Worm (Caenorhabditis elegans) whole organism, L4 larva: Measurements from ENCODE around the gene usip-1.
A peak's percentile ranks its signal among the peaks of the same experiment; 100 is the strongest.

Experiments
- F37D6.2 ChIP-seq: sonication (generic microtip); optimal IDR thresholded peaks from 2 replicates; lab custom pipeline; 2016; ENCODE audit warnings: mild to moderate bottlenecking, missing genetic modification characterization, missing compliant biosample characterization
- ZK337.2 ChIP-seq: fragments of 200-800 bp; sonication (Bioruptor generic); IDR thresholded peaks from 2 replicates; pipeline ENCODE4 v1.3.6; 2022; ENCODE audit warnings: missing genetic modification reagents, missing genetic modification characterization, missing compliant biosample characterization
- ZK546.5 ChIP-seq, 2 experiments: sonication (generic microtip); optimal IDR thresholded peaks; 2 replicates each; lab custom pipeline; 2017; ENCODE audit warnings: missing biosample characterization in 2 of 2, missing genetic modification characterization in 2 of 2
- ama-1 ChIP-seq: fragments of 150-350 bp; optimal IDR thresholded peaks from 2 replicates; lab custom pipeline; 2014; ENCODE audit warnings: inconsistent platforms, mixed read lengths
- ceh-62 ChIP-seq: sonication (generic microtip); optimal IDR thresholded peaks from 2 replicates; lab custom pipeline; 2017; ENCODE audit warnings: missing biosample characterization, missing genetic modification characterization
- daf-8 ChIP-seq: fragments of 200-800 bp; sonication (Bioruptor generic); IDR thresholded peaks from 2 replicates; pipeline ENCODE4 v1.3.6; 2022; ENCODE audit warnings: missing genetic modification characterization, missing compliant biosample characterization
- dmd-6 ChIP-seq: fragments of 200-800 bp; sonication (Bioruptor generic); IDR thresholded peaks from 2 replicates; pipeline ENCODE4 v1.3.6; 2022; ENCODE audit warnings: missing genetic modification reagents, missing genetic modification characterization, missing compliant biosample characterization
- dpl-1 ChIP-seq: fragments of 150-350 bp; optimal IDR thresholded peaks from 2 replicates; lab custom pipeline; 2014; ENCODE audit warnings: missing biosample characterization, missing genetic modification reagents, missing genetic modification characterization
- hlh-11 ChIP-seq: fragments of 200-800 bp; sonication (Bioruptor generic); optimal IDR thresholded peaks from 2 replicates; lab custom pipeline; 2018; ENCODE audit warnings: mild to moderate bottlenecking, missing genetic modification characterization, missing compliant biosample characterization
- lim-7 ChIP-seq: fragments of 200-800 bp; sonication (Bioruptor generic); IDR thresholded peaks from 2 replicates; pipeline ENCODE4 v1.3.6; 2022; ENCODE audit warnings: missing genetic modification characterization, missing compliant biosample characterization
- lin-1 ChIP-seq: fragments of 200-800 bp; sonication (Bioruptor generic); IDR thresholded peaks from 2 replicates; pipeline ENCODE4 v1.3.6; 2022; ENCODE audit warnings: missing genetic modification reagents, missing genetic modification characterization, missing compliant biosample characterization
- lin-39 ChIP-seq: fragments of 150-350 bp; optimal IDR thresholded peaks from 2 replicates; lab custom pipeline; 2014; ENCODE audit warnings: missing biosample characterization, missing genetic modification reagents, missing genetic modification characterization
- lsy-2 ChIP-seq, 2 experiments: fragments of 150-350 bp in 1 of 2; sonication (generic microtip) in 1 of 2; optimal IDR thresholded peaks; 2 replicates each; lab custom pipeline; 2014 to 2017; ENCODE audit warnings: missing biosample characterization in 2 of 2, missing genetic modification characterization in 2 of 2
- mdl-1 ChIP-seq, 2 experiments: fragments of 150-350 bp in 1 of 2; sonication (generic microtip) in 1 of 2; optimal IDR thresholded peaks; 2 replicates each; lab custom pipeline; 2014 to 2017; ENCODE audit warnings: missing biosample characterization in 2 of 2, missing genetic modification characterization in 2 of 2
- mdt-29 ChIP-seq: fragments of 200-800 bp; sonication (Bioruptor generic); IDR thresholded peaks from 2 replicates; pipeline ENCODE4 v1.3.6; 2022; ENCODE audit warnings: missing genetic modification reagents, missing genetic modification characterization, missing compliant biosample characterization
- mes-2 ChIP-seq: sonication (generic microtip); optimal IDR thresholded peaks from 2 replicates; lab custom pipeline; 2016; ENCODE audit warnings: missing genotype, mild to moderate bottlenecking, missing genetic modification characterization, missing compliant biosample characterization; ENCODE audit not compliant: poor library complexity, severe bottlenecking
- mxl-3 ChIP-seq: fragments of 200-800 bp; sonication (Bioruptor generic); optimal IDR thresholded peaks from 2 replicates; lab custom pipeline; 2018; ENCODE audit warnings: mild to moderate bottlenecking, missing genetic modification characterization, missing compliant biosample characterization
- nhr-10 ChIP-seq: fragments of 150-350 bp; optimal IDR thresholded peaks from 2 replicates; lab custom pipeline; 2014; ENCODE audit warnings: missing biosample characterization, missing genetic modification characterization
- nhr-11 ChIP-seq: fragments of 150-350 bp; optimal IDR thresholded peaks from 2 replicates; lab custom pipeline; 2014; ENCODE audit warnings: missing biosample characterization, missing genetic modification characterization
- nhr-237 ChIP-seq: sonication (generic microtip); optimal IDR thresholded peaks from 2 replicates; lab custom pipeline; 2017; ENCODE audit warnings: missing biosample characterization, missing genetic modification characterization
- nhr-25 ChIP-seq: sonication (generic microtip); optimal IDR thresholded peaks from 2 replicates; lab custom pipeline; 2017; ENCODE audit warnings: missing genetic modification characterization, mild to moderate bottlenecking, missing compliant biosample characterization, antibody characterized with exemption, moderate library complexity, borderline replicate concordance; ENCODE audit not compliant: insufficient read depth
- nhr-28 ChIP-seq: fragments of 150-350 bp; optimal IDR thresholded peaks from 2 replicates; lab custom pipeline; 2014; ENCODE audit warnings: missing biosample characterization, missing genetic modification characterization
- nhr-48 ChIP-seq: sonication (generic microtip); optimal IDR thresholded peaks from 2 replicates; lab custom pipeline; 2016; ENCODE audit warnings: mild to moderate bottlenecking, missing genetic modification characterization, missing compliant biosample characterization
- pha-4 ChIP-seq, 2 experiments: fragments of 150-350 bp in 1 of 2; fragments of 200-800 bp in 1 of 2; sonication (Bioruptor generic) in 1 of 2; IDR thresholded peaks in 1 of 2; optimal IDR thresholded peaks in 1 of 2; 2 replicates each; pipeline versions ENCODE4 v1.3.6 to Lab custom; 2014 to 2022; ENCODE audit warnings: missing genetic modification characterization in 2 of 2, missing genetic modification reagents in 2 of 2, missing biosample characterization in 1 of 2, missing compliant biosample characterization in 1 of 2
- php-3 ChIP-seq: fragments of 200-800 bp; sonication (Bioruptor generic); IDR thresholded peaks from 2 replicates; pipeline ENCODE4 v1.3.6; 2022; ENCODE audit warnings: missing genetic modification reagents, missing genetic modification characterization, missing compliant biosample characterization
- pqm-1 ChIP-seq: sonication (generic microtip); optimal IDR thresholded peaks from 2 replicates; lab custom pipeline; 2017; ENCODE audit warnings: missing biosample characterization, missing genetic modification characterization
- saeg-2 ChIP-seq: fragments of 200-800 bp; sonication (Bioruptor generic); IDR thresholded peaks from 2 replicates; pipeline ENCODE4 v1.3.6; 2022; ENCODE audit warnings: missing genetic modification reagents, missing genetic modification characterization, missing compliant biosample characterization
- set-16 ChIP-seq: fragments of 200-800 bp; sonication (Bioruptor generic); IDR thresholded peaks from 2 replicates; pipeline ENCODE4 v1.3.6; 2022; ENCODE audit warnings: missing genetic modification reagents, missing genetic modification characterization, missing compliant biosample characterization
- snpc-1.2 ChIP-seq: fragments of 200-800 bp; sonication (Bioruptor generic); IDR thresholded peaks from 2 replicates; pipeline ENCODE4 v1.3.6; 2022; ENCODE audit warnings: missing genetic modification reagents, missing genetic modification characterization, missing compliant biosample characterization
- spr-1 ChIP-seq: sonication (generic microtip); optimal IDR thresholded peaks from 2 replicates; lab custom pipeline; 2016; ENCODE audit warnings: mild to moderate bottlenecking, missing genetic modification characterization, missing compliant biosample characterization
- tag-97 ChIP-seq: fragments of 200-800 bp; sonication (Bioruptor generic); IDR thresholded peaks from 2 replicates; pipeline ENCODE4 v1.3.6; 2022; ENCODE audit warnings: missing genetic modification characterization, missing compliant biosample characterization
- unc-62 ChIP-seq, 3 experiments: fragments of 150-350 bp in 1 of 3; sonication (generic microtip); optimal IDR thresholded peaks in 2 of 3; peaks in 1 of 3; 1 replicate in 1 of 3; 2 replicates in 2 of 3; lab custom pipeline; 2014 to 2017; ENCODE audit warnings: missing biosample characterization in 3 of 3, missing genetic modification characterization in 3 of 3, missing genetic modification reagents in 3 of 3, missing genotype in 1 of 3
- zfp-2 ChIP-seq: sonication (generic microtip); optimal IDR thresholded peaks from 2 replicates; lab custom pipeline; 2016; ENCODE audit warnings: mild to moderate bottlenecking, missing genetic modification characterization, missing compliant biosample characterization
- zip-2 ChIP-seq: fragments of 150-350 bp; optimal IDR thresholded peaks from 2 replicates; lab custom pipeline; 2014; ENCODE audit warnings: missing biosample characterization, missing genetic modification characterization

Gene usip-1

DNA sequence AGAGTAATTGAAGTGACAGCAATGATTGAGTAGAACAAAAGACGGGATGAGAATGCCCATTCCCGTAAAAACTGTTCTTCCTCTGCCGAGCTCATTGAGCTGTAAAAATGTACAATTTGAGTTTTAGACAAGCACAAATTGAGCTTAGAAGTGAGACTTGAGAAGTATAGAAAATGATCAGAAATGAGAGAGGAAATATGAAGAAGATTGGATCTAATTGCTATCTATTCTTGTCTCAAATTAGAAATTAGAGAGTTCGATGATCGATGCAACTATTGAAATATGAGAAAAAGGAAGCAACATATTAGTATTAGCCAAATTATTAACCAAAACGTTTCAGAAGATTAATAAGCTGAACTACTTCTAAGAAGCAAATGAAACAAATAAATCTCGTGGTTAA, 13.9 kb downstream of the usip-1 start, which contains the start of gene ZK863.1 (continued):
- TF ChIP-seq daf-8 (GFP tag; lab: Robert Waterston, UW) = no peak

DNA sequence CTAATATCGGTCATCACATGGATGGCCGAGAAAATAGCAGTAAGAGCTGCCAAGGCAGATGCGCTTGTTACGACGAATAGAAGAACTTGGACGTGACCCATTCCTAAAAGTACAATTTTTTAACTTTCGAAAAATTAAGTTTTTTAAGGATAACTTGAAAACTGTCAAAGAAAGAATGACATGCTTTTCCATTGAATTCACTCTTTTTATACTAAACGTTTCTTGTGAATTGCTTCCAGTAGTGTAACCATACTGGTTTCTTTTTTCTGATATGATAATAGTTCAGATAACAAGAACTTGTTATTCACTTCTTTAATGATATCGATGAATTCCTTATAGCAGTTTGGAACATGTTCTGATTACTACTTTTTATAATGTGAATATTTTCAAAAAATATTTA, 16.3 kb downstream of the usip-1 start, which contains the start of gene col-37:
Gene col-37, minus strand, starts transcription at position 101 of the 400 bp plus-strand sequence.
- TF ChIP-seq ceh-62 (tag; lab: Kevin White, UChicago) (no peak), mdl-1 (tag; optimal IDR thresholded peaks at IDR 0.05; lab: Kevin White, UChicago) (peak in 1 of 2 experiments; percentile 16), zip-2 (tag; lab: Kevin White, UChicago) (no peak)

DNA sequence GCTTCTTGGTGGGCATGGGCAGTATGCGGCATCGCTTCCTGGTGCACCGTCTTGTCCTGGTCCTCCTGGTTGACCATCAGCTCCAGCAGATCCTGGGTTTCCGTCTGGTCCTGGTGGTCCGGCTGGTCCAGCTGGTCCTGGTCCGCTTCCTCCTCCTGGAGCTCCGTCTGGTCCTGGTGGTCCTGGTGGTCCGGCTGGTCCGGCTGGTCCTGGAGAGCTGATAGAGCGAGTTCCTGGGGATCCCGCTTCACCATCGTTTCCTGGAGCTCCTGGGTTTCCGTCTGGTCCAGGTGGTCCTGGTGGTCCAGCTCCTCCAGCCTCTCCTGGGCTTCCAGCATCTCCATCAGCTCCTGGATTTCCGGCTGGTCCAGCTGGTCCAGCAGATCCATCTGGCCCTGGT, 17.0 kb downstream of the usip-1 start:
- TF ChIP-seq set-16 (peak; percentile 97), nhr-25 (tag; lab: Kevin White, UChicago) (no peak)

DNA sequence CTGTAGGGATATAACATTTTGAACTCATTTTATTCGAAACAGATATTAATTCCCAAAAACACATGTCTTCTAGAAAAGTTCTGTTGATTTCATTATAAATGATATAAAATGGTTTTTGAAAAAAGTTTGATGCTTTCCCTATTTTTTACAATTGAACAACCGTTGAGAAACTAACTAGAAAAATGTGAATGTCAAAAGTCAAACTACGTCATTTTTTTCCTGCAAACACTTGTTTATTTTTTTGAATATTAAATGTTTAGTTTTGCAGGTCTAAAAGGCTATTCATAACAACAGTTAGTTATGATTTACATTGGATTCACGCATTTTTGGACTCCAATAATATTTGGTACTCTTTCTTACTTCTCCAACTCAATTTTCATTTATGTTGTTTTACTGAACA, 21.1 kb downstream of the usip-1 start, which contains the start of gene srj-4:
Gene srj-4, plus strand, starts transcription at position 301 of the 400 bp plus-strand sequence.
- no peak for TF ChIP-seq spr-1 (tag; lab: Kevin White, UChicago)
- TF ChIP-seq saeg-2 (GFP tag; lab: Robert Waterston, UW) = no peak
- TF ChIP-seq ZK337.2 (GFP tag; lab: Robert Waterston, UW) = no peak
- no peak for TF ChIP-seq pqm-1 (tag; lab: Kevin White, UChicago)
- no peak for TF ChIP-seq nhr-237 (tag; lab: Kevin White, UChicago)
- TF ChIP-seq mes-2 = no peak
- no peak for TF ChIP-seq mdt-29 (GFP tag; lab: Robert Waterston, UW)
- TF ChIP-seq nhr-11 = no peak
- no peak for TF ChIP-seq nhr-25 (tag; lab: Kevin White, UChicago)
- TF ChIP-seq lsy-2 (tag; optimal IDR thresholded peaks at IDR 0.05; lab: Kevin White, UChicago) = no peak
- no peak for TF ChIP-seq unc-62 (GFP tag; optimal IDR thresholded peaks at IDR 0.05 in 1 of 2; lab: Kevin White, UChicago)
- TF ChIP-seq unc-62 (tag; optimal IDR thresholded peaks at IDR 0.05; lab: Kevin White, UChicago) = no peak
- no peak for TF ChIP-seq F37D6.2 (tag; lab: Kevin White, UChicago)
- no peak for TF ChIP-seq nhr-10 (tag; lab: Kevin White, UChicago)
- TF ChIP-seq lim-7 (GFP tag; lab: Robert Waterston, UW) = no peak
- TF ChIP-seq, all 104 proteins: peak for 0

DNA sequence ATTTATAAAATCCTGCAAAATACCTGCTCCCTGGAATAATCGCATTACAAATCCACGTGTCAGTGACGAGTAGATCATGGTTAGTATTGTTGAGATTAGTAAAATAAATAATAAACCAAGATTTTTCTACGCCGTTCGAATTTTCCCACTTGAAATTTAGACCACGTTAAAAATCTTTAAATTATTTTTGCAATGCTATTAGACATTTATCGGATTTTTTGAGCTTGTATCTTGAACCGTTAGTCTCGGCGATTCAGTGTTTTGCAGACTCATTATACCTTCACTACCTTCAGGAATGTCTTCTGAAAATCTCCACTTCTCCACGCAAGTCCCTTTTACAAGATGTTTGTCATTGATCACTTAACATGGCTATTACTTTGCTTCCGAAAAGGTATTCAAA, 21.8 kb downstream of the usip-1 start, which contains the start of gene C27A7.5:
Gene C27A7.5, minus strand, starts transcription at position 101 of the 400 bp plus-strand sequence.
- no peak for TF ChIP-seq ceh-62 (tag; lab: Kevin White, UChicago)

DNA sequence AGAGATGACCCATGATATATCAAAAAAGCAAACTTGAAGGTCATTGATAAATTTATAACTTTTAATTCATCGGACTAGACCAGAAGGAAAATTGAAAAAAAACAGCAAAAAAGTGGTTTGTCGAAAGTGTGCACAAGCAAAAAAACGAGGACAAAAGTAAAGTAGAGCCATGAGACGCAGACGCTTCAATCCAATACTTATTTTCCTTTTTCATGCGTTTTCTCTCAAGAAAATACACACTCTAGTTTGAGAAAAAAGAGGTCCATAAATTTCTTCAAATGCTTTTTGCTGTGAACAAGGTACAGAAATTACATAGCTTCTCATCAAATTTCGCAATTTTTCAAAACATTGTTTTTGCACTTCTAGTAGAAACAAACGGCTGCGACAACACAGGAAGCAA, 22.8 kb downstream of the usip-1 start:
- no peak for TF ChIP-seq pha-4 (GFP tag; IDR thresholded peaks at IDR 0.05; lab: Robert Waterston, UW)
- no peak for TF ChIP-seq pha-4 (tag; optimal IDR thresholded peaks at IDR 0.05; lab: Kevin White, UChicago)
- no peak for TF ChIP-seq php-3 (GFP tag; lab: Robert Waterston, UW)
- TF ChIP-seq zip-2 (tag; lab: Kevin White, UChicago) = no peak
- TF ChIP-seq hlh-11 = no peak
- no peak for TF ChIP-seq nhr-28
- no peak for TF ChIP-seq lin-1 (GFP tag; lab: Robert Waterston, UW)
- TF ChIP-seq zfp-2 = no peak
- TF ChIP-seq dmd-6 (GFP tag; lab: Robert Waterston, UW) = no peak
- TF ChIP-seq mxl-3 (GFP tag; lab: Kevin White, UChicago) = no peak
- TF ChIP-seq nhr-48 (tag; lab: Kevin White, UChicago) = no peak
- no peak for TF ChIP-seq lin-39 (tag; lab: Kevin White, UChicago)
- TF ChIP-seq dpl-1 (GFP tag; lab: Kevin White, UChicago) = no peak
- no peak for TF ChIP-seq lim-7 (GFP tag; lab: Robert Waterston, UW)
- no peak for TF ChIP-seq tag-97 (GFP tag; lab: Robert Waterston, UW)
- no peak for TF ChIP-seq ama-1 (lab: Kevin White, UChicago)
- TF ChIP-seq ZK546.5 (tag; optimal IDR thresholded peaks at IDR 0.05; lab: Kevin White, UChicago) = no peak
- TF ChIP-seq ceh-62 (tag; lab: Kevin White, UChicago) = no peak
- no peak for TF ChIP-seq snpc-1.2 (GFP tag; lab: Robert Waterston, UW)
